Worm (Caenorhabditis elegans) whole organism, L1 larva: Measurements from ENCODE around the gene M03F4.4.
A peak's percentile ranks its signal among the peaks of the same experiment; 100 is the strongest.

Source experiments
- C04F5.9 ChIP-seq: sonication (generic microtip); optimal IDR thresholded peaks from 2 replicates; lab custom pipeline; 2016; ENCODE audit warnings: missing genetic modification characterization, missing compliant biosample characterization
- C34B4.2 ChIP-seq: sonication (generic microtip); optimal IDR thresholded peaks from 2 replicates; lab custom pipeline; 2017; ENCODE audit warnings: mild to moderate bottlenecking, missing genetic modification characterization, missing compliant biosample characterization
- Y116A8C.19 ChIP-seq: sonication (generic microtip); optimal IDR thresholded peaks from 2 replicates; lab custom pipeline; 2016; ENCODE audit warnings: missing compliant biosample characterization, missing genetic modification characterization, borderline replicate concordance
- aha-1 ChIP-seq: fragments of 150-350 bp; optimal IDR thresholded peaks from 2 replicates; lab custom pipeline; 2014; ENCODE audit warnings: missing biosample characterization, missing genetic modification characterization
- alr-1 ChIP-seq: fragments of 200-800 bp; sonication (Bioruptor generic); optimal IDR thresholded peaks from 2 replicates; lab custom pipeline; 2018; ENCODE audit warnings: borderline replicate concordance, mild to moderate bottlenecking, missing genetic modification characterization, missing compliant biosample characterization
- ama-1 ChIP-seq: fragments of 150-350 bp; optimal IDR thresholded peaks from 2 replicates; lab custom pipeline; 2014
- ceh-63 ChIP-seq: fragments of 200-800 bp; sonication (Bioruptor generic); optimal IDR thresholded peaks from 2 replicates; lab custom pipeline; 2018; ENCODE audit warnings: mild to moderate bottlenecking, missing genetic modification characterization, missing compliant biosample characterization
- ceh-82 ChIP-seq, 3 experiments: fragments of 150-350 bp in 1 of 3; sonication (generic microtip) in 2 of 3; optimal IDR thresholded peaks; 2 replicates each; lab custom pipeline; 2014 to 2017; ENCODE audit warnings: missing biosample characterization in 3 of 3, missing genetic modification characterization in 3 of 3
- ces-1 ChIP-seq: fragments of 150-350 bp; optimal IDR thresholded peaks from 2 replicates; lab custom pipeline; 2014; ENCODE audit warnings: missing biosample characterization, missing genetic modification reagents, missing genetic modification characterization
- dpl-1 ChIP-seq, 3 experiments: fragments of 150-350 bp in 2 of 3; sonication (generic microtip) in 1 of 3; optimal IDR thresholded peaks; 2 replicates each; lab custom pipeline; 2014 to 2017; ENCODE audit warnings: missing biosample characterization in 3 of 3, missing genetic modification characterization in 3 of 3, missing genetic modification reagents in 3 of 3
- dsc-1 ChIP-seq: sonication (generic microtip); optimal IDR thresholded peaks from 2 replicates; lab custom pipeline; 2016; ENCODE audit warnings: mild to moderate bottlenecking, missing genetic modification characterization, missing compliant biosample characterization
- egl-27 ChIP-seq, 2 experiments: fragments of 150-350 bp in 1 of 2; sonication (generic microtip); optimal IDR thresholded peaks; 3 replicates each; lab custom pipeline; 2017 to 2018; ENCODE audit warnings: missing biosample characterization in 2 of 2, missing genetic modification characterization in 2 of 2, missing genetic modification reagents in 2 of 2
- elt-2 ChIP-seq: sonication (generic microtip); optimal IDR thresholded peaks from 2 replicates; lab custom pipeline; 2016; ENCODE audit warnings: missing genetic modification characterization, mild to moderate bottlenecking, inconsistent platforms, missing compliant biosample characterization, missing genetic modification reagents
- elt-3 ChIP-seq, 6 experiments: fragments of 150-350 bp in 1 of 6; sonication (generic microtip); optimal IDR thresholded peaks; 2 replicates each; lab custom pipeline; 2017 to 2018; ENCODE audit warnings: missing biosample characterization in 6 of 6, missing genetic modification characterization in 6 of 6, inconsistent platforms in 1 of 6
- fkh-10 ChIP-seq: sonication (generic microtip); optimal IDR thresholded peaks from 2 replicates; lab custom pipeline; 2017; ENCODE audit warnings: missing biosample characterization, missing genetic modification reagents, missing genetic modification characterization
- fkh-4 ChIP-seq: sonication (generic microtip); optimal IDR thresholded peaks from 2 replicates; lab custom pipeline; 2016; ENCODE audit warnings: missing compliant biosample characterization, missing genetic modification characterization, borderline replicate concordance
- fkh-8 ChIP-seq: sonication (generic microtip); optimal IDR thresholded peaks from 2 replicates; lab custom pipeline; 2016; ENCODE audit warnings: mild to moderate bottlenecking, missing genetic modification characterization, missing compliant biosample characterization
- grh-1 ChIP-seq: fragments of 200-800 bp; sonication (Bioruptor generic); IDR thresholded peaks from 2 replicates; pipeline ENCODE4 v1.3.6; 2022; ENCODE audit warnings: missing genetic modification reagents, missing genetic modification characterization, missing compliant biosample characterization
- hlh-17 ChIP-seq: fragments of 200-800 bp; sonication (Bioruptor generic); optimal IDR thresholded peaks from 2 replicates; lab custom pipeline; 2018; ENCODE audit warnings: missing genetic modification characterization, mild to moderate bottlenecking, missing compliant biosample characterization, moderate library complexity, borderline replicate concordance
- hlh-4 ChIP-seq: sonication (generic microtip); optimal IDR thresholded peaks from 2 replicates; lab custom pipeline; 2016; ENCODE audit warnings: mild to moderate bottlenecking, missing genetic modification characterization, missing compliant biosample characterization
- hpl-2 ChIP-seq: fragments of 150-350 bp; optimal IDR thresholded peaks from 2 replicates; lab custom pipeline; 2014; ENCODE audit warnings: missing biosample characterization, missing genetic modification reagents, missing genetic modification characterization
- jun-1 ChIP-seq: fragments of 150-350 bp; optimal IDR thresholded peaks from 2 replicates; lab custom pipeline; 2014; ENCODE audit warnings: missing biosample characterization, missing genetic modification reagents, missing genetic modification characterization
- lin-13 ChIP-seq: fragments of 150-350 bp; optimal IDR thresholded peaks from 2 replicates; lab custom pipeline; 2014; ENCODE audit warnings: missing biosample characterization, missing genetic modification reagents, missing genetic modification characterization
- lin-14 ChIP-seq: fragments of 200-800 bp; sonication (Bioruptor generic); optimal IDR thresholded peaks from 2 replicates; lab custom pipeline; 2018; ENCODE audit warnings: mild to moderate bottlenecking, missing genetic modification characterization, moderate library complexity, missing compliant biosample characterization
- lin-15B ChIP-seq: fragments of 150-350 bp; sonication (generic microtip); optimal IDR thresholded peaks from 3 replicates; lab custom pipeline; 2014; ENCODE audit warnings: missing biosample characterization, missing genetic modification characterization
- lin-35 ChIP-seq, 2 experiments: fragments of 150-350 bp; optimal IDR thresholded peaks; 2 replicates each; lab custom pipeline; 2014; ENCODE audit warnings: missing biosample characterization in 2 of 2, missing genetic modification characterization in 2 of 2, missing genetic modification reagents in 2 of 2
- lsy-2 ChIP-seq, 2 experiments: fragments of 150-350 bp; optimal IDR thresholded peaks; 2 replicates each; lab custom pipeline; 2014; ENCODE audit warnings: missing biosample characterization in 2 of 2, missing genetic modification characterization in 2 of 2
- mab-9 ChIP-seq: fragments of 200-800 bp; sonication (Bioruptor generic); IDR thresholded peaks from 2 replicates; pipeline ENCODE4 v1.3.6; 2022; ENCODE audit warnings: missing genetic modification reagents, missing genetic modification characterization, missing compliant biosample characterization
- mdl-1 ChIP-seq, 2 experiments: fragments of 150-350 bp; optimal IDR thresholded peaks; 2 replicates each; lab custom pipeline; 2014 to 2017; ENCODE audit warnings: missing biosample characterization in 2 of 2, missing genetic modification characterization in 2 of 2, inconsistent platforms in 1 of 2
- mep-1 ChIP-seq: fragments of 150-350 bp; optimal IDR thresholded peaks from 2 replicates; lab custom pipeline; 2014; ENCODE audit warnings: missing biosample characterization, missing genetic modification characterization
- nhr-11 ChIP-seq: fragments of 150-350 bp; optimal IDR thresholded peaks from 2 replicates; lab custom pipeline; 2014; ENCODE audit warnings: missing biosample characterization, missing genetic modification characterization
- nhr-12 ChIP-seq: sonication (generic microtip); optimal IDR thresholded peaks from 2 replicates; lab custom pipeline; 2017; ENCODE audit warnings: missing biosample characterization, missing genetic modification characterization
- nhr-237 ChIP-seq: fragments of 150-350 bp; optimal IDR thresholded peaks from 2 replicates; lab custom pipeline; 2014; ENCODE audit warnings: missing biosample characterization, missing genetic modification characterization
- nhr-71 ChIP-seq: sonication (generic microtip); optimal IDR thresholded peaks from 2 replicates; lab custom pipeline; 2016; ENCODE audit warnings: mild to moderate bottlenecking, missing genetic modification characterization, moderate library complexity, missing compliant biosample characterization
- nhr-76 ChIP-seq: sonication (generic microtip); optimal IDR thresholded peaks from 2 replicates; lab custom pipeline; 2017; ENCODE audit warnings: missing biosample characterization, missing genetic modification characterization
- nhr-77 ChIP-seq: fragments of 150-350 bp; optimal IDR thresholded peaks from 2 replicates; lab custom pipeline; 2014; ENCODE audit warnings: missing biosample characterization, missing genetic modification characterization
- nhr-85 ChIP-seq: sonication (generic microtip); peaks from one replicate; lab custom pipeline; 2016; ENCODE audit warnings: missing genetic modification characterization, inconsistent platforms, missing compliant biosample characterization
- pax-3 ChIP-seq: fragments of 200-800 bp; sonication (Bioruptor generic); optimal IDR thresholded peaks from 2 replicates; lab custom pipeline; 2018; ENCODE audit warnings: mild to moderate bottlenecking, missing genetic modification characterization, moderate library complexity, missing compliant biosample characterization
- rnt-1 ChIP-seq: sonication (generic microtip); optimal IDR thresholded peaks from 2 replicates; lab custom pipeline; 2016; ENCODE audit warnings: mild to moderate bottlenecking, missing genetic modification characterization, moderate library complexity, missing compliant biosample characterization
- snpc-4 ChIP-seq: fragments of 150-350 bp; optimal IDR thresholded peaks from 2 replicates; lab custom pipeline; 2014; ENCODE audit warnings: missing biosample characterization, missing genetic modification characterization
- sox-4 ChIP-seq: sonication (generic microtip); optimal IDR thresholded peaks from 2 replicates; lab custom pipeline; 2016; ENCODE audit warnings: missing genetic modification characterization, missing compliant biosample characterization
- sptf-1 ChIP-seq: fragments of 150-350 bp; optimal IDR thresholded peaks from 2 replicates; lab custom pipeline; 2014; ENCODE audit warnings: missing biosample characterization, missing genetic modification characterization
- sup-37 ChIP-seq: fragments of 200-800 bp; sonication (Bioruptor generic); optimal IDR thresholded peaks from 2 replicates; lab custom pipeline; 2018; ENCODE audit warnings: mild to moderate bottlenecking, missing genetic modification characterization, missing compliant biosample characterization
- swsn-7 ChIP-seq: sonication (generic microtip); optimal IDR thresholded peaks from 2 replicates; lab custom pipeline; 2016; ENCODE audit warnings: missing genetic modification characterization, missing compliant biosample characterization
- unc-130 ChIP-seq: fragments of 150-350 bp; optimal IDR thresholded peaks from 2 replicates; lab custom pipeline; 2017; ENCODE audit warnings: missing biosample characterization, missing genetic modification characterization, inconsistent platforms
- unc-30 ChIP-seq: sonication (generic microtip); optimal IDR thresholded peaks from 2 replicates; lab custom pipeline; 2017; ENCODE audit warnings: missing biosample characterization, missing genetic modification characterization
- unc-62 ChIP-seq: fragments of 150-350 bp; optimal IDR thresholded peaks from 2 replicates; lab custom pipeline; 2014; ENCODE audit warnings: missing biosample characterization, missing genetic modification reagents, missing genetic modification characterization
- unc-86 ChIP-seq: sonication (generic microtip); optimal IDR thresholded peaks from 2 replicates; lab custom pipeline; 2016; ENCODE audit warnings: missing genetic modification characterization, missing compliant biosample characterization
- unc-98 ChIP-seq: fragments of 200-800 bp; sonication (Bioruptor generic); IDR thresholded peaks from 2 replicates; pipeline ENCODE4 v1.3.6; 2022; ENCODE audit warnings: missing genetic modification characterization, missing compliant biosample characterization
- xbp-1 ChIP-seq: sonication (generic microtip); optimal IDR thresholded peaks from 2 replicates; lab custom pipeline; 2016; ENCODE audit warnings: missing genetic modification characterization, missing compliant biosample characterization
- zag-1 ChIP-seq: fragments of 150-350 bp; optimal IDR thresholded peaks from 2 replicates; lab custom pipeline; 2014; ENCODE audit warnings: missing biosample characterization, missing genetic modification characterization
- ztf-11 ChIP-seq, 2 experiments: sonication (generic microtip); optimal IDR thresholded peaks; 2 replicates each; lab custom pipeline; 2016 to 2017; ENCODE audit warnings: missing genetic modification characterization in 2 of 2, missing biosample characterization in 1 of 2, missing compliant biosample characterization in 1 of 2

Gene M03F4.4

ce11 chrX:4982009-4982625, 24.9 kb upstream of the M03F4.4 start (continued):
- no peak for TF ChIP-seq unc-62 (GFP tag; lab: Kevin White, UChicago)
- TF ChIP-seq mab-9, result peak; percentile 46; the same call in 1 of the 2 replicates
- no peak for TF ChIP-seq ces-1 (GFP tag; lab: Kevin White, UChicago)
- TF ChIP-seq xbp-1 (tag; lab: Kevin White, UChicago), result peak; percentile 29
- 0 out of 2 replicates have a peak, but pooled peaks have one; percentile 14 for TF ChIP-seq unc-98
- TF ChIP-seq unc-130 (tag; lab: Kevin White, UChicago), result no peak
- TF ChIP-seq ceh-63 (GFP tag; lab: Kevin White, UChicago), result no peak
- no peak for TF ChIP-seq hlh-4 (tag; lab: Kevin White, UChicago)
- no peak for TF ChIP-seq fkh-4
- TF ChIP-seq nhr-76 (tag; lab: Kevin White, UChicago), result no peak
- peak in 1 of 2 experiments; percentile 28 for TF ChIP-seq ztf-11 (tag; optimal IDR thresholded peaks at IDR 0.05; lab: Kevin White, UChicago)
- peak; percentile 84 for TF ChIP-seq fkh-8 (tag; lab: Kevin White, UChicago)
- TF ChIP-seq alr-1 (tag; lab: Kevin White, UChicago), result no peak
- peak; percentile 68 for TF ChIP-seq nhr-71 (tag; lab: Kevin White, UChicago)
- peak; percentile 35 for TF ChIP-seq mep-1 (tag; lab: Kevin White, UChicago)
- TF ChIP-seq snpc-4 (tag; lab: Kevin White, UChicago), result no peak
- TF ChIP-seq nhr-77 (tag; lab: Kevin White, UChicago), result no peak
- TF ChIP-seq jun-1 (tag; lab: Kevin White, UChicago), result no peak
- peak; percentile 53 for TF ChIP-seq swsn-7
- TF ChIP-seq rnt-1 (tag; lab: Kevin White, UChicago), result no peak
- TF ChIP-seq nhr-11, result no peak
- no peak for TF ChIP-seq nhr-237 (tag; lab: Kevin White, UChicago)
- TF ChIP-seq egl-27 (tag; optimal IDR thresholded peaks at IDR 0.05; lab: Kevin White, UChicago), result no peak
- TF ChIP-seq lin-35 (GFP tag; optimal IDR thresholded peaks at IDR 0.05; lab: Kevin White, UChicago), result no peak
- no peak for TF ChIP-seq unc-30 (tag; lab: Kevin White, UChicago)
- TF ChIP-seq lsy-2 (tag; optimal IDR thresholded peaks at IDR 0.05; lab: Kevin White, UChicago), result peak; percentile 8 to 33
- TF ChIP-seq ama-1 (lab: Kevin White, UChicago), result no peak
- no peak for TF ChIP-seq aha-1 (tag; lab: Kevin White, UChicago)
- TF ChIP-seq lin-13 (GFP tag; lab: Kevin White, UChicago), result no peak
- TF ChIP-seq ceh-82 (tag; optimal IDR thresholded peaks at IDR 0.05; lab: Kevin White, UChicago), result peak in 2 of 3 experiments; percentile 58 to 66
- TF ChIP-seq unc-86 (tag; lab: Kevin White, UChicago), result peak; percentile 79
- peak; percentile 34 for TF ChIP-seq fkh-10 (GFP tag; lab: Kevin White, UChicago)
- no peak for TF ChIP-seq nhr-85
- no peak for TF ChIP-seq mdl-1 (tag; optimal IDR thresholded peaks at IDR 0.05; lab: Kevin White, UChicago)
- no peak for TF ChIP-seq dsc-1 (tag; lab: Kevin White, UChicago)
- TF ChIP-seq dpl-1 (GFP tag; optimal IDR thresholded peaks at IDR 0.05; lab: Kevin White, UChicago), result no peak
- TF ChIP-seq sup-37 (GFP tag; lab: Kevin White, UChicago), result no peak
- no peak for TF ChIP-seq pax-3 (tag; lab: Kevin White, UChicago)
- TF ChIP-seq sptf-1 (tag; lab: Kevin White, UChicago), result no peak
- no peak for TF ChIP-seq sox-4 (tag; lab: Kevin White, UChicago)
- no peak for TF ChIP-seq elt-3 (tag; optimal IDR thresholded peaks at IDR 0.05; lab: Kevin White, UChicago)
- peak; percentile 94 for TF ChIP-seq lin-14 (GFP tag; lab: Kevin White, UChicago)
- TF ChIP-seq hlh-17 (GFP tag; lab: Kevin White, UChicago), result no peak
- TF ChIP-seq Y116A8C.19, result no peak
- no peak for TF ChIP-seq grh-1 (GFP tag; lab: Robert Waterston, UW)
- TF ChIP-seq lin-15B (tag; lab: Kevin White, UChicago), result no peak
- no peak for TF ChIP-seq nhr-12
- TF ChIP-seq C34B4.2 (tag; lab: Kevin White, UChicago), result no peak
- no peak for TF ChIP-seq C04F5.9 (tag; lab: Kevin White, UChicago)
- no peak for TF ChIP-seq elt-2 (tag; lab: Kevin White, UChicago)
- TF ChIP-seq hpl-2 (GFP tag; lab: Kevin White, UChicago), result no peak
- no peak for TF ChIP-seq zag-1 (tag; lab: Kevin White, UChicago)
